Fruit fly (Drosophila melanogaster) whole organism, pupa: Measurements from ENCODE around the gene mop.

Source experiments
- CG10348 ChIP-seq: fragments of 200-800 bp; sonication (Bioruptor generic); IDR thresholded peaks from 2 replicates; pipeline ENCODE4 v1.3.6; 2022; ENCODE audit warnings: missing biosample characterization, missing genetic modification characterization
- CG12605 ChIP-seq: fragments of 200-800 bp; sonication (Bioruptor generic); IDR thresholded peaks from 2 replicates; pipeline ENCODE4 v1.3.6; 2022; ENCODE audit warnings: missing biosample characterization, missing genetic modification characterization
- CG13204 ChIP-seq: fragments of 200-800 bp; sonication (Bioruptor generic); optimal IDR thresholded peaks from 2 replicates; lab custom pipeline; 2018; ENCODE audit warnings: missing biosample characterization, mild to moderate bottlenecking, missing genetic modification characterization, moderate library complexity
- CG14655 ChIP-seq: fragments of 200-800 bp; sonication (Bioruptor generic); optimal IDR thresholded peaks from 3 replicates; lab custom pipeline; 2017; ENCODE audit warnings: mild to moderate bottlenecking, missing biosample characterization, missing genetic modification reagents, missing genetic modification characterization
- CG15710 ChIP-seq: fragments of 200-800 bp; sonication (Bioruptor generic); optimal IDR thresholded peaks from 2 replicates; lab custom pipeline; 2018; ENCODE audit warnings: missing biosample characterization, mild to moderate bottlenecking, missing genetic modification characterization, moderate library complexity
- CG17806 ChIP-seq: fragments of 200-800 bp; sonication (Bioruptor generic); optimal IDR thresholded peaks from 2 replicates; lab custom pipeline; 2018; ENCODE audit warnings: missing biosample characterization, mild to moderate bottlenecking, missing genetic modification characterization, moderate library complexity
- CG32121 ChIP-seq: fragments of 200-800 bp; sonication (Bioruptor generic); IDR thresholded peaks from 2 replicates; pipeline ENCODE4 v1.3.6; 2022; ENCODE audit warnings: missing biosample characterization, missing genetic modification characterization
- CG34367 ChIP-seq: fragments of 200-800 bp; sonication (Bioruptor generic); optimal IDR thresholded peaks from 2 replicates; lab custom pipeline; 2018; ENCODE audit warnings: missing biosample characterization, mild to moderate bottlenecking, missing genetic modification characterization
- CG4496 ChIP-seq: fragments of 200-800 bp; sonication (Bioruptor generic); IDR thresholded peaks from 3 replicates; pipeline ENCODE4 v1.3.6; 2022; ENCODE audit warnings: missing biosample characterization, missing genetic modification characterization
- CG8159 ChIP-seq: fragments of 200-800 bp; sonication (Bioruptor generic); optimal IDR thresholded peaks from 3 replicates; lab custom pipeline; 2018; ENCODE audit warnings: missing biosample characterization, mild to moderate bottlenecking, missing genetic modification characterization, moderate library complexity
- CG8301 ChIP-seq: fragments of 200-800 bp; sonication (Bioruptor generic); optimal IDR thresholded peaks from 2 replicates; lab custom pipeline; 2018; ENCODE audit warnings: missing biosample characterization, mild to moderate bottlenecking, missing genetic modification characterization
- CG9948 ChIP-seq: fragments of 200-800 bp; sonication (Bioruptor generic); optimal IDR thresholded peaks from 2 replicates; lab custom pipeline; 2018; ENCODE audit warnings: missing biosample characterization, mild to moderate bottlenecking, missing genetic modification characterization, moderate library complexity
- D1 ChIP-seq: fragments of 200-800 bp; sonication (Bioruptor generic); optimal IDR thresholded peaks from 2 replicates; lab custom pipeline; 2018; ENCODE audit warnings: missing biosample characterization, mild to moderate bottlenecking, missing genetic modification characterization, moderate library complexity
- EcR ChIP-seq: fragments of 200-800 bp; sonication (Bioruptor generic); optimal IDR thresholded peaks from 3 replicates; lab custom pipeline; 2019; ENCODE audit warnings: missing biosample characterization, missing genetic modification characterization, mild to moderate bottlenecking, moderate library complexity, missing genetic modification reagents
- Ets98B ChIP-seq: fragments of 200-800 bp; sonication (Bioruptor generic); IDR thresholded peaks from 2 replicates; pipeline ENCODE4 v1.3.6; 2022; ENCODE audit warnings: missing biosample characterization, missing genetic modification characterization
- Pif1A ChIP-seq: fragments of 200-800 bp; sonication (Bioruptor generic); optimal IDR thresholded peaks from 3 replicates; lab custom pipeline; 2016; ENCODE audit warnings: missing biosample characterization, missing genetic modification characterization
- Pif1B ChIP-seq: fragments of 200-800 bp; sonication (Bioruptor generic); optimal IDR thresholded peaks from 3 replicates; lab custom pipeline; 2016; ENCODE audit warnings: missing biosample characterization, missing genetic modification characterization
- Snoo ChIP-seq: fragments of 200-800 bp; sonication (Bioruptor generic); optimal IDR thresholded peaks from 3 replicates; lab custom pipeline; 2017; ENCODE audit warnings: missing biosample characterization, mild to moderate bottlenecking, missing genetic modification characterization, inconsistent platforms
- fd96Ca ChIP-seq: fragments of 200-800 bp; sonication (Bioruptor generic); IDR thresholded peaks from 3 replicates; pipeline ENCODE4 v1.3.6; 2022; ENCODE audit warnings: missing biosample characterization, missing genetic modification characterization
- gl ChIP-seq: fragments of 200-800 bp; sonication (Bioruptor generic); optimal IDR thresholded peaks from 2 replicates; lab custom pipeline; 2018; ENCODE audit warnings: missing biosample characterization, mild to moderate bottlenecking, missing genetic modification characterization
- rn ChIP-seq: fragments of 200-800 bp; sonication (Bioruptor generic); IDR thresholded peaks from 2 replicates; pipeline ENCODE4 v1.3.6; 2022; ENCODE audit warnings: missing biosample characterization, missing genetic modification characterization

The mop gene

dm6 chr3L:14801854-14802616, 26.1 kb upstream of the mop start, which contains the start of gene NHP2:
Gene NHP2 (minus strand): TSS chr3L:14802168.
- TF ChIP-seq Ets98B (GFP tag; lab: Robert Waterston, UW) (peak; percentile 90), CG34367 (tag; lab: Kevin White, UChicago) (no peak), EcR (no peak), CG13204 (no peak), CG10348 (GFP tag; lab: Robert Waterston, UW) (no peak), rn (GFP tag; lab: Robert Waterston, UW) (peak; percentile 62), Pif1A (GFP tag; lab: Kevin White, UChicago) (no peak), Pif1B (GFP tag; lab: Kevin White, UChicago) (no peak), gl (tag; lab: Kevin White, UChicago) (peak; percentile 58), CG12605 (GFP tag; lab: Robert Waterston, UW) (peak; percentile 89), CG8301 (tag; lab: Kevin White, UChicago) (no peak), fd96Ca (GFP tag; lab: Robert Waterston, UW) (no peak), CG9948 (tag; lab: Kevin White, UChicago) (peak; percentile 72), CG14655 (no peak), CG17806 (tag; lab: Kevin White, UChicago) (peak; percentile 85), CG4496 (GFP tag; lab: Robert Waterston, UW) (peak; percentile 88), CG8159 (tag; lab: Kevin White, UChicago) (no peak), Snoo (tag; lab: Kevin White, UChicago) (peak; percentile 82), CG32121 (GFP tag; lab: Robert Waterston, UW) (peak; percentile 77), CG15710 (tag; lab: Kevin White, UChicago) (peak; percentile 74), D1 (tag; lab: Kevin White, UChicago) (peak; percentile 88)

dm6 chr3L:14790849-14791646, 15.1 kb upstream of the mop start:
- no peak for TF ChIP-seq Snoo (tag; lab: Kevin White, UChicago)
- TF ChIP-seq CG4496 (GFP tag; lab: Robert Waterston, UW): peak; percentile 63; the same call in 1 of the 3 replicates
- peak; percentile 33; the same call in 1 of the 2 replicates for TF ChIP-seq Ets98B (GFP tag; lab: Robert Waterston, UW)
- TF ChIP-seq CG12605 (GFP tag; lab: Robert Waterston, UW): peak; percentile 48; the same call in 1 of the 2 replicates
- TF ChIP-seq rn (GFP tag; lab: Robert Waterston, UW): peak; percentile 36; the same call in 1 of the 2 replicates
- TF ChIP-seq CG8301 (tag; lab: Kevin White, UChicago): no peak
- TF ChIP-seq CG32121 (GFP tag; lab: Robert Waterston, UW): peak; percentile 56
- peak; percentile 58; the same call in 1 of the 3 replicates for TF ChIP-seq fd96Ca (GFP tag; lab: Robert Waterston, UW)
- TF ChIP-seq Pif1B (GFP tag; lab: Kevin White, UChicago): no peak
- no peak for TF ChIP-seq CG17806 (tag; lab: Kevin White, UChicago)
- TF ChIP-seq, all 21 proteins: peak for 6

dm6 chr3L:14790127-14790589, 14.2 kb upstream of the mop start:
- TF ChIP-seq CG4496 (GFP tag; lab: Robert Waterston, UW) (peak; percentile 70; the same call in 2 of the 3 replicates), CG15710 (tag; lab: Kevin White, UChicago) (peak; percentile 69), D1 (tag; lab: Kevin White, UChicago) (no peak), Pif1B (GFP tag; lab: Kevin White, UChicago) (peak; percentile 54), CG8301 (tag; lab: Kevin White, UChicago) (peak; percentile 61), CG34367 (tag; lab: Kevin White, UChicago) (peak; percentile 44), Snoo (tag; lab: Kevin White, UChicago) (peak; percentile 68), fd96Ca (GFP tag; lab: Robert Waterston, UW) (peak; percentile 85), Ets98B (GFP tag; lab: Robert Waterston, UW) (peak; percentile 78), CG17806 (tag; lab: Kevin White, UChicago) (peak; percentile 59), CG13204 (no peak), CG32121 (GFP tag; lab: Robert Waterston, UW) (peak; percentile 61), rn (GFP tag; lab: Robert Waterston, UW) (peak; percentile 41; the same call in 1 of the 2 replicates), CG8159 (tag; lab: Kevin White, UChicago) (peak; percentile 46), CG9948 (tag; lab: Kevin White, UChicago) (peak; percentile 31), CG10348 (GFP tag; lab: Robert Waterston, UW) (no peak), gl (tag; lab: Kevin White, UChicago) (peak; percentile 6), CG12605 (GFP tag; lab: Robert Waterston, UW) (no peak), Pif1A (GFP tag; lab: Kevin White, UChicago) (peak; percentile 74), CG14655 (no peak), EcR (no peak)

DNA sequence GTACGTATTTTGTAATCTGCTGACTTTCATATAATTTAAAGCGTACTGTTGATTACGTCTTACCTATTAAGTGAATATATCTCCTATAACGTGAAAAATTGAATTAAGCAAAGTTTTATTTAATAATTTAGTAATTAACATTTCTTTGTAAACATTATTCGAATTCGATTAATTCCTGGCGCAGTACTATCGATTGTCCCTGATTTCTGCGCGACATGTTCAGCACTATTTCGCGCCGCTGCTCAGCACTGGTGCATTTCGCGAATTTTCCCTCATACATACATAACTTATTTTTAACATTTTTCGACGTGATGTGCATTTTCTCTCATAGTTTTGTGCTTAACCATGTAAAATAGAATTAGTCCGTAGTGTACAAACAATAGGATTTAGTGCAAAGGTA, 13.7 kb upstream of the mop start, which contains the start of gene Helz:
Helz (plus strand) TSS at position 260 of the 400 bp plus-strand sequence.
- TF ChIP-seq CG13204: no peak
- no peak for TF ChIP-seq CG14655
- no peak for TF ChIP-seq CG10348 (GFP tag; lab: Robert Waterston, UW)
- no peak for TF ChIP-seq Snoo (tag; lab: Kevin White, UChicago)
- no peak for TF ChIP-seq gl (tag; lab: Kevin White, UChicago)
- TF ChIP-seq CG9948 (tag; lab: Kevin White, UChicago): no peak
- no peak for TF ChIP-seq EcR
- TF ChIP-seq CG12605 (GFP tag; lab: Robert Waterston, UW): no peak
- TF ChIP-seq CG17806 (tag; lab: Kevin White, UChicago): no peak
- TF ChIP-seq CG8301 (tag; lab: Kevin White, UChicago): no peak
- no peak for TF ChIP-seq CG8159 (tag; lab: Kevin White, UChicago)
- no peak for TF ChIP-seq CG32121 (GFP tag; lab: Robert Waterston, UW)
- TF ChIP-seq CG15710 (tag; lab: Kevin White, UChicago): no peak
- no peak for TF ChIP-seq fd96Ca (GFP tag; lab: Robert Waterston, UW)
- TF ChIP-seq D1 (tag; lab: Kevin White, UChicago): no peak
- no peak for TF ChIP-seq Pif1A (GFP tag; lab: Kevin White, UChicago)
- no peak for TF ChIP-seq CG4496 (GFP tag; lab: Robert Waterston, UW)
- TF ChIP-seq rn (GFP tag; lab: Robert Waterston, UW): no peak
